Fruit fly (Drosophila melanogaster): ENCODE results near the gene CG5196.

CG5196 gene

dm6 chr3R:12442601-12443533 is 34.8 kb downstream of the CG5196 start:
- TF ChIP-seq Myc (optimal IDR thresholded peaks at IDR 0.05) (no peak), psq (optimal IDR thresholded peaks at IDR 0.05) (no peak), ttk (optimal IDR thresholded peaks at IDR 0.05) (no peak), Sin3A (optimal IDR thresholded peaks at IDR 0.05) (no peak), h (optimal IDR thresholded peaks at IDR 0.05) (no peak), insv (optimal IDR thresholded peaks at IDR 0.05) (no peak)

- TF ChIP-seq Myc (optimal IDR thresholded peaks at IDR 0.05) = no peak
- TF ChIP-seq insv (optimal IDR thresholded peaks at IDR 0.05) = no peak
- TF ChIP-seq ttk (optimal IDR thresholded peaks at IDR 0.05) = no peak
- no peak for TF ChIP-seq psq (optimal IDR thresholded peaks at IDR 0.05)
- TF ChIP-seq Sin3A (optimal IDR thresholded peaks at IDR 0.05) = no peak
- TF ChIP-seq h (optimal IDR thresholded peaks at IDR 0.05) = no peak
Observed at dm6 chr3R:12443769-12444168, 35.7 kb downstream of the CG5196 start.

dm6 chr3R:12445468-12445867 is 37.4 kb downstream of the CG5196 start:
- TF ChIP-seq psq (optimal IDR thresholded peaks at IDR 0.05) (no peak), ttk (optimal IDR thresholded peaks at IDR 0.05) (no peak), h (optimal IDR thresholded peaks at IDR 0.05) (no peak), Myc (optimal IDR thresholded peaks at IDR 0.05) (no peak), Sin3A (optimal IDR thresholded peaks at IDR 0.05) (no peak), insv (optimal IDR thresholded peaks at IDR 0.05) (no peak)

dm6 chr3R:12447353-12447752 is 39.2 kb downstream of the CG5196 start, which contains the start of gene vrs:
vrs (plus strand) TSS chr3R:12447653.
- TF ChIP-seq ttk (optimal IDR thresholded peaks at IDR 0.05) (no peak), h (optimal IDR thresholded peaks at IDR 0.05) (no peak), Myc (optimal IDR thresholded peaks at IDR 0.05) (no peak), psq (optimal IDR thresholded peaks at IDR 0.05) (no peak)

- no peak for TF ChIP-seq ttk (optimal IDR thresholded peaks at IDR 0.05)
- no peak for TF ChIP-seq psq (optimal IDR thresholded peaks at IDR 0.05)
- no peak for TF ChIP-seq insv (optimal IDR thresholded peaks at IDR 0.05)
- no peak for TF ChIP-seq Myc (optimal IDR thresholded peaks at IDR 0.05)
- TF ChIP-seq Sin3A (optimal IDR thresholded peaks at IDR 0.05) = no peak
- no peak for TF ChIP-seq h (optimal IDR thresholded peaks at IDR 0.05)
Observed at dm6 chr3R:12448344-12448743, 40.2 kb downstream of the CG5196 start.

dm6 chr3R:12448889-12449314 is 40.8 kb downstream of the CG5196 start, which contains the start of gene CG18549:
CG18549 (plus strand) TSS chr3R:12449296.
- TF ChIP-seq ttk (optimal IDR thresholded peaks at IDR 0.05) (no peak), Myc (optimal IDR thresholded peaks at IDR 0.05) (no peak), insv (optimal IDR thresholded peaks at IDR 0.05) (no peak), Sin3A (optimal IDR thresholded peaks at IDR 0.05) (no peak), psq (optimal IDR thresholded peaks at IDR 0.05) (no peak), h (optimal IDR thresholded peaks at IDR 0.05) (no peak)

- TF ChIP-seq Sin3A (optimal IDR thresholded peaks at IDR 0.05) (no peak), insv (optimal IDR thresholded peaks at IDR 0.05) (no peak), ttk (optimal IDR thresholded peaks at IDR 0.05) (no peak), psq (optimal IDR thresholded peaks at IDR 0.05) (no peak), Myc (optimal IDR thresholded peaks at IDR 0.05) (no peak), h (optimal IDR thresholded peaks at IDR 0.05) (no peak)
Observed at dm6 chr3R:12449617-12450242, 41.6 kb downstream of the CG5196 start.

dm6 chr3R:12450713-12451259 is 42.7 kb downstream of the CG5196 start:
- TF ChIP-seq ttk (optimal IDR thresholded peaks at IDR 0.05) (no peak), h (optimal IDR thresholded peaks at IDR 0.05) (no peak), psq (optimal IDR thresholded peaks at IDR 0.05) (no peak), Myc (optimal IDR thresholded peaks at IDR 0.05) (no peak), Sin3A (optimal IDR thresholded peaks at IDR 0.05) (no peak), insv (optimal IDR thresholded peaks at IDR 0.05) (no peak)

- TF ChIP-seq insv (optimal IDR thresholded peaks at IDR 0.05) (no peak), psq (optimal IDR thresholded peaks at IDR 0.05) (no peak), Myc (optimal IDR thresholded peaks at IDR 0.05) (no peak), h (optimal IDR thresholded peaks at IDR 0.05) (no peak), ttk (optimal IDR thresholded peaks at IDR 0.05) (no peak), Sin3A (optimal IDR thresholded peaks at IDR 0.05) (no peak)
Observed at dm6 chr3R:12451376-12451775, 43.3 kb downstream of the CG5196 start.

dm6 chr3R:12451888-12452514 is 43.9 kb downstream of the CG5196 start, which contains the start of gene CG5509:
CG5509 (plus strand) TSS chr3R:12452464.
- TF ChIP-seq psq (optimal IDR thresholded peaks at IDR 0.05) (no peak), insv (optimal IDR thresholded peaks at IDR 0.05) (no peak), Myc (optimal IDR thresholded peaks at IDR 0.05) (no peak), ttk (optimal IDR thresholded peaks at IDR 0.05) (no peak), h (optimal IDR thresholded peaks at IDR 0.05) (no peak), Sin3A (optimal IDR thresholded peaks at IDR 0.05) (no peak)

dm6 chr3R:12454492-12454891 is 46.4 kb downstream of the CG5196 start:
- TF ChIP-seq h (optimal IDR thresholded peaks at IDR 0.05) (no peak), psq (optimal IDR thresholded peaks at IDR 0.05) (no peak), ttk (optimal IDR thresholded peaks at IDR 0.05) (no peak), Sin3A (optimal IDR thresholded peaks at IDR 0.05) (no peak), insv (optimal IDR thresholded peaks at IDR 0.05) (no peak), Myc (optimal IDR thresholded peaks at IDR 0.05) (no peak)

All from Kc167 (cell line).